Fruit fly (Drosophila melanogaster) whole organism, larva: Measurements from ENCODE around the gene CG33285.

Source experiments
- noc ChIP-seq: fragments of 200-800 bp; sonication (Bioruptor generic); optimal IDR thresholded peaks from 3 replicates; lab custom pipeline; 2019; ENCODE audit warnings: missing biosample characterization, mild to moderate bottlenecking, missing genetic modification characterization, moderate library complexity

The CG33285 gene

DNA sequence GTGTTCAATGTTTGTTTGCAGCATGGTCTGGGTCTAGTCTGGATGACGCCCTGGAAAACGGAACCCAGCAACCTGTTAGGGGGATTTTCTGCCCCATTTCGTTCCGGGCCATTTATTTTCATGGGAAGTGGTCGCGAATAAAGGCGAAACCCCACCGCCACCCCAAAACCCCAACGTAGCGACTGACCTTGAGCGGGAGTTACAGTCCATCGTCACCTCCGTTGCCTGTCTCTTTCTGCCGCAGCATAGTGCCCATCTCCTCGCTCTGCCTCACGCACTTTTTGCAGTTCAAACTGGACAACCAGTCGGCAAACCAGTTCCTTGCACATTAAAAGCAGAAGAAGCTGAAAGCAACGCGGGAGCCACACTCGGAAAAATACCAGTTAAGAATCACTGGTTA, 9.8 kb upstream of the CG33285 start:
- no peak for TF ChIP-seq noc (tag; lab: Kevin White, UChicago)

- no peak for TF ChIP-seq noc (tag; lab: Kevin White, UChicago)
Observed at dm6 chr3L:21097386-21097785, 8.6 kb upstream of the CG33285 start.

dm6 chr3L:21090245-21090644, 1.5 kb upstream of the CG33285 start:
- no peak for TF ChIP-seq noc (tag; lab: Kevin White, UChicago)

DNA sequence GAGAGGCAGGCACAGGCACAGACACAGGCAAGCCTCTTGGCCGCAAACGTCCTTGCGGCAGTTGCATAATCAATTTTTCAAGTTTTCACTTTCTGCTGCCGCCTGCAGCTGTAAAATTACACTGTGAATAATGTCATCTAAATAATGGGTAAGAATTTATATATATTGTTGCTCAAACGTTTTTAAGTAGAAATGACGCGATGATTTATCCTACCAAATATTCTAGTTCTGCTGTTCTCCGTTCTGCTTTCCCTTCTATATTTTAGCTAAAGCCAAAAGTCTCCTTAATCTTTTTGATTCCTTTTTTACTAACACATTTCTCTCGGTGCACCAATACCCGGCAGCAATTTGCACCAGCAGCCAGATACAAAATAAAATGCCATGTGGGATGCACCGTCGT, 8.4 kb downstream of the CG33285 start:
- TF ChIP-seq noc (tag; lab: Kevin White, UChicago): no peak

DNA sequence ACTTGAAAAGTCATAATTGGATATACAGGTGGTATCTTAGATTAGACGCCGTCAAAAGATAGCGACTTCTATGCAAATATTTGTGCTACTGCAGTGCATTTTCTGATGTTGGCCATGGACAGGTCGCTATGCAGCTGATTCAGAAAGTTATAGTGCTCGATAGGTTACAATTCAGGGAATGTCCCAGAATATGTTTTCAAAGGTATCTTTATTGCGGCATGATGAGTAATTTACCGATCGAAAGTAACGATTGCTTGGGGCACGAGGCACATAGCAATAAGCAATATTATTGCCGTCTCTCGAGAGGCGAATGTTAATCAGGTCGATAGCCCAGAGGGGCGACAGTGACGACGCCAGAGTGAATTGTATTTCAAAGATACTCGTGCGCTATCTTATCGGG, 18.7 kb downstream of the CG33285 start:
- TF ChIP-seq noc (tag; lab: Kevin White, UChicago): no peak

dm6 chr3L:21069453-21069852, 19.3 kb downstream of the CG33285 start:
- TF ChIP-seq noc (tag; lab: Kevin White, UChicago): peak; percentile 55

dm6 chr3L:21067553-21068157, 21.1 kb downstream of the CG33285 start:
- TF ChIP-seq noc (tag; lab: Kevin White, UChicago): peak; percentile 1

DNA sequence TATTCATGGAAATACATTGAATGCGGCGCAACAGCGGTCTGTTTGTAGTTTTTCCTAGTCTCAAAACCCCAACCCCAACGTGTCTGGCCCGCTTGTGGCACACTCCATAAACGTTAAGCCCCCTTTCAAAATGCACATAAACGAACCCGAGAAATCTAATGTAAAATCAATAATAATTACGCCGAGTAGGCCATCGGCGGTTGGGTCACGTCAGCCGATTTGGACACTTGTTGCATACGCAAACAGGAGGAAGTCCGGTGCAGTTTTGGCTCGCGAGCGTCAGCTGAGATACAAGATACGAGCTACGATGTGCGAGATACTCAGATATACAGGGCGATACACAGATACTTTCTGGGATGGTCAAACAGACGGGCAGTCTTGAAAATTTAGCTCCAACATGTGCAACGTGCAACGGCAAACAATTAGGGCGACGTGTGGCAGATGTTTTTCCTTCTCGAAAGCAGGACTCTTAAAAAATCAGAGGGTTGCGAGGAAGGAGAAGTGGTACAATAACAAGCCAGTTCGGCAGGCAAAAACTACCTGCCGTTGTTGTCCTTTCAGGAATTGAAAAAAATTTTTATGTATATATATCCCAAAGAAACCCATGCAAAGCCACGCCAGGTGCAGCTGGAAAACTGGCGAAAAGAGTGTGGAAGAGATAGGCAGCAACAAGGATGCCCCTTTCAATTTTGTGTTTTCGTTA, 22.4 kb downstream of the CG33285 start:
- TF ChIP-seq noc (tag; lab: Kevin White, UChicago): no peak

- TF ChIP-seq noc (tag; lab: Kevin White, UChicago): peak; percentile 35
Observed at dm6 chr3L:21065212-21065902, 23.4 kb downstream of the CG33285 start, which contains the start of gene CG43072. Gene CG43072, plus strand, starts transcription at chr3L:21065852.

DNA sequence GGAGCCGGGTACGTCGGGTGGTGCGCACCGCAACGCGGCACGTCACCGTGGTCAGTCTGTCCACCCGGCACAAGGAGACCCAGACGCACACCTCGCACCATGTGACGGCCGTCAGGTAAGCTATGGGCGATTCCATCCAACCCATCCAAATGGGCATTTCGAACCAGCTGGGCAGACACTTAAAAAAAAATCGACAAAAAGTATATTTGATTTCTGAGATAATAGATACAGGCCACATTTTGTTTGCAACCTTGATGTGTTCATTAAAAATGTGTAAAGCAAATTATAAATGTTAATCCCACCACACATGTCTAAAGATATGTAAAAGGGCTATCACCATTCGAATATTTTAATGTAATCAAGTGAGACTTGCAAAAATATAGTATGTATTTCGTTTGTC, 24.2 kb downstream of the CG33285 start:
- TF ChIP-seq noc (tag; lab: Kevin White, UChicago): no peak

dm6 chr3L:21061968-21062367, 26.8 kb downstream of the CG33285 start:
- TF ChIP-seq noc (tag; lab: Kevin White, UChicago): no peak

DNA sequence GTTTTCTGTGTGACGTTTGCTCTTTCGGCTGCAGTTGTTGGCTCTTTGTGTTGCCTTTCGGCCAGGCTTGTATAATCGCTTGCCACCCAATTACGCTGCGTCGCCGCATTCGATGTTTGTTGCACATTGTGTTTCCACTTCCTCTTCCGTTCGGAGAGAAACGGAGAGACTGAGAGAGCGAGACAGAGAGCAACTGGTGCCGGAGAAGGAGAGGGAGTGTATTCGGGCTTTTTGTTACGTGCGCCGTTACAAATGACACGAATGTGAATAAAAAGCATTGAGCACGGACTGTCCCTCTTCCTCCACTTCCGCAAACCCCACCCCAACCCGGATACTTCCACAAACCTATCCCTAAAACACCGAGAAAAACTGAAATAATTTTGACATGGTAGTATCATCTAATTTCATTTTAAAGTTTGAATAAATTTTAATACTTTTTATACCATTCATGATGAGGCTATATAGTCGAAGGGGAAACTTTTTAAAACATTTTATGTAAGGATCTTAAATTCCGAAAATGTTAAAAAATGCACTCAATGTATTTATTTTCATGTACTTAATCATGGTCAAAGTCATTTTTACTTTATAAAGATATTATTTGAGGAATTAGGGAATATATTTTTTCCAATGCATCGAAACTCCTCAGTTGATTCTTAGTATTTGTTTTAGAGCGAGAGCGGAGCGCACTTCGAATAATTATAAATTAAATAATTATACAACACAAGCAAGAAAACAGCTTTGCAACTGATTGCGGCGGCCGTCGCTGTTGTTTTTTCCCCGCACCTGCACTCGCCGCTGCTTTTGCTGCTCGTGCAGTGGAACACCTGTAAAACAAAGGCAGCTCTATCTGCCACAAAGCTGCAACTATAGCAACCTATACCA, 28.4 kb downstream of the CG33285 start:
- TF ChIP-seq noc (tag; lab: Kevin White, UChicago): no peak

DNA sequence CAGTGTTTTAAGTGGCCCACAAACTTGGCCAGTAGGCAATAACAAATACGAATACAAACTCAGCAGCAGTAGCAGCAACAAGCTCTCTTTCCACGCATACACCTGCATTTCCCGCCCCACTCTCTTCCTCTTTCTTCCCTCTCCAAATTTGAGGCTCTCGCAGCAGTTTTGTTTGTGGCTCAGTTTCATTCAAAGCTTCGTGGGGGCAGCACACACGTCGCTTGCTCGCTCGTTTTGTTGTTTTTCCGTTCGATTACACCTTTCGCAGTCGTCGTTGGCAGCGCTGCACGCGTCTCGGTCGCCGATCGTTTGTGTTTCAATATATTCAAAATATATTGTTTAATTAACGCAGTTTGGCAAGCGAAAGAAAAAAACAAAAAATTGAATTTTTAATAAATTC, 30.1 kb downstream of the CG33285 start:
- peak; percentile 7 for TF ChIP-seq noc (tag; lab: Kevin White, UChicago)

DNA sequence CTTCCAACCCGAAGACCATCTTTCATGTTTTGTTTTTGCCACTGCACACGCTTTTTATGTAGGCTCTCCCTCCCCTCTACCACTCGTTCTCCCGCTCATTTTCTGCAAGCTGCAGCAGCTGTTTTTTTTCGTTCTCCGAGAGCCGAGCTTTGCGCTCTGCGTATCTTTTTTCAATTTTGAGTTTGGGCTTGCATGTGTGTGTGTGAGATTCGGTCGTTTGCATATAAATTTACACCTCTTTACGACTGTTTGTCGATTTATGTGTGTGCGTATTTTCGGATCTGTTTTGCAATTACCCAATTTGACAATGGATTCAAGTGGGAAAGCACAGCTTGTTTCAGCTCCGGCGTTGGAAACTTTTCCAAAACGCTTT, 31.2 kb downstream of the CG33285 start:
- TF ChIP-seq noc (tag; lab: Kevin White, UChicago): no peak

DNA sequence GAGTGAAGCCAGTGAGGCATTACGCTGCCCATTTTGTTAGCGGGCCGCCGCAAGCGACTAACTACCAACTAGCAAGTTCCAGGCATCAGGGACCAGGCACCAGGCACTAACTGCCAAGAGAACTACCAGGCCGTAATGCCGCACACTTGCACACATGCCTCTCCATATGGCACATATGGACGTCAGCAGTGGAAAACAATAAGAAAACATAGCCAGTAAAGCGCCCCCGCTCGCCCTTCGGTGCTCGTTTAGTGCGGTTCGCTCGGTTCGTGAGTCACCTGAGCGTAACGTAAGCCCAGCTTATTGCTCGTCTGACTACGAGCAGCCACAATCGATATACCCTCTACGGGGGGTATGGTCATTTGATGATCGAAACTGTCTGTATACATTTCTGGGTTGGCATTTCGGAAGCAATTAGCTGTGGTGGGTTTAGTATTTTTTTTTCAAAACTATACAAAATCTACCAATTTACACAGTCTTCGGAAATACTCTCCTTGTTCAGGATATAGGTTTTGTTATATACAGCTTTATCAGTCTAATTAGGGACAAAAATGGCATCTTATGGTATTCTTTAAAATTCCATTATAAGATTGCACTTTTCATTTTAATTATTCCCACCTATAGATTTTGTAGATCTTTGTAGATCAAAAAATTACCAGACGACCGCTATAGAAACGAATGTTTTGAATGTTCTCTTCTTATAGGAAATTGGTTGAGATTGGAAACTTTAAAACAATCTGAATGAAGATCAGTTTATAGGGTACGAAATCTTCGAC, 31.8 kb downstream of the CG33285 start:
- TF ChIP-seq noc (tag; lab: Kevin White, UChicago): no peak
